Fruit fly (Drosophila melanogaster): ENCODE data around the gene Mrp4.

dm6 chr3R:11531893-11532292, 37.2 kb upstream of the Mrp4 start:
- TF ChIP-seq CG8478 (optimal IDR thresholded peaks at IDR 0.05) = no peak
- no peak for TF ChIP-seq CTCF (optimal IDR thresholded peaks at IDR 0.05)
